Fruit fly (Drosophila melanogaster) whole organism, embryonic: ENCODE results near the gene CG46311.
A peak's percentile ranks its signal among the peaks of the same experiment; 100 is the strongest.

Experiments used
- Asciz ChIP-seq: fragments of 200-800 bp; sonication (Bioruptor generic); optimal IDR thresholded peaks from 2 replicates; lab custom pipeline; 2017; ENCODE audit warnings: missing biosample characterization, mild to moderate bottlenecking, missing genetic modification characterization, missing genetic modification reagents
- Blimp-1 ChIP-seq: fragments of 200-800 bp; sonication (Bioruptor generic); optimal IDR thresholded peaks from 3 replicates; lab custom pipeline; 2018; ENCODE audit warnings: missing biosample characterization, missing genetic modification characterization, mild to moderate bottlenecking, moderate library complexity, missing genetic modification reagents
- CG11695 ChIP-seq: fragments of 200-800 bp; sonication (Bioruptor generic); IDR thresholded peaks from 3 replicates; pipeline ENCODE4 v1.3.6; 2022; ENCODE audit warnings: missing biosample characterization, missing genetic modification characterization
- CG12071 ChIP-seq: fragments of 200-800 bp; sonication (Bioruptor generic); optimal IDR thresholded peaks from 3 replicates; lab custom pipeline; 2018; ENCODE audit warnings: missing biosample characterization, mild to moderate bottlenecking, missing genetic modification characterization
- CG12659 ChIP-seq: fragments of 200-800 bp; sonication (Bioruptor generic); optimal IDR thresholded peaks from 3 replicates; lab custom pipeline; 2017; ENCODE audit warnings: mild to moderate bottlenecking, missing biosample characterization, missing genetic modification reagents, missing genetic modification characterization
- CG13296 ChIP-seq: fragments of 200-800 bp; sonication (Bioruptor generic); optimal IDR thresholded peaks from 3 replicates; lab custom pipeline; 2018; ENCODE audit warnings: missing biosample characterization, mild to moderate bottlenecking, missing genetic modification characterization
- CG14050 ChIP-seq: fragments of 200-800 bp; sonication (Bioruptor generic); IDR thresholded peaks from 3 replicates; pipeline ENCODE4 v1.3.6; 2022; ENCODE audit warnings: missing biosample characterization, missing genetic modification characterization
- CG15011 ChIP-seq: fragments of 200-800 bp; sonication (Bioruptor generic); optimal IDR thresholded peaks from 3 replicates; lab custom pipeline; 2018; ENCODE audit warnings: missing biosample characterization, mild to moderate bottlenecking, missing genetic modification characterization
- CG15514 ChIP-seq: fragments of 200-800 bp; sonication (Bioruptor generic); optimal IDR thresholded peaks from 3 replicates; lab custom pipeline; 2017; ENCODE audit warnings: missing biosample characterization, missing genetic modification characterization, mild to moderate bottlenecking, moderate library complexity, missing genetic modification reagents
- CG17359 ChIP-seq: fragments of 200-800 bp; sonication (Bioruptor generic); optimal IDR thresholded peaks from 3 replicates; lab custom pipeline; 2018; ENCODE audit warnings: missing biosample characterization, mild to moderate bottlenecking, missing genetic modification characterization, moderate library complexity
- CG17568 ChIP-seq: fragments of 200-800 bp; sonication (Bioruptor generic); optimal IDR thresholded peaks from 2 replicates; lab custom pipeline; 2018; ENCODE audit warnings: missing biosample characterization, mild to moderate bottlenecking, missing genetic modification characterization, moderate library complexity
- CG18764 ChIP-seq: fragments of 200-800 bp; sonication (Bioruptor generic); optimal IDR thresholded peaks from 3 replicates; lab custom pipeline; 2016; ENCODE audit warnings: missing biosample characterization, missing genetic modification characterization
- CG2120 ChIP-seq: fragments of 200-800 bp; sonication (Bioruptor generic); optimal IDR thresholded peaks from 3 replicates; lab custom pipeline; 2016; ENCODE audit warnings: missing biosample characterization, missing genetic modification characterization
- CG2889 ChIP-seq: fragments of 200-800 bp; sonication (Bioruptor generic); IDR thresholded peaks from 3 replicates; pipeline ENCODE4 v1.3.6; 2022; ENCODE audit warnings: missing biosample characterization, missing genetic modification characterization
- CG3163 ChIP-seq: fragments of 200-800 bp; sonication (Bioruptor generic); optimal IDR thresholded peaks from 3 replicates; lab custom pipeline; 2016; ENCODE audit warnings: missing biosample characterization, missing genetic modification characterization
- CG4328 ChIP-seq: fragments of 200-800 bp; sonication (Bioruptor generic); optimal IDR thresholded peaks from 3 replicates; lab custom pipeline; 2017; ENCODE audit warnings: missing biosample characterization, missing genetic modification reagents, missing genetic modification characterization
- CG6765 ChIP-seq: fragments of 200-800 bp; sonication (Bioruptor generic); optimal IDR thresholded peaks from 3 replicates; lab custom pipeline; 2017; ENCODE audit warnings: missing biosample characterization, mild to moderate bottlenecking, missing genetic modification characterization
- CG6813 ChIP-seq: fragments of 200-800 bp; sonication (Bioruptor generic); optimal IDR thresholded peaks from 2 replicates; lab custom pipeline; 2017; ENCODE audit warnings: missing biosample characterization, missing genetic modification characterization, mild to moderate bottlenecking, moderate library complexity, missing genetic modification reagents
- CG7839 ChIP-seq: fragments of 200-800 bp; sonication (Bioruptor generic); optimal IDR thresholded peaks from 3 replicates; lab custom pipeline; 2018; ENCODE audit warnings: missing biosample characterization, mild to moderate bottlenecking, missing genetic modification characterization, moderate library complexity
- CG7963 ChIP-seq: fragments of 200-800 bp; sonication (Bioruptor generic); IDR thresholded peaks from 3 replicates; pipeline ENCODE4 v1.3.6; 2022; ENCODE audit warnings: missing biosample characterization, missing genetic modification characterization; ENCODE audit not compliant: partially characterized antibody
- CG9932 ChIP-seq: fragments of 200-800 bp; sonication (Bioruptor generic); IDR thresholded peaks from 2 replicates; pipeline ENCODE4 v1.3.6; 2022; ENCODE audit warnings: missing biosample characterization, missing genetic modification characterization
- CoRest ChIP-seq: fragments of 200-800 bp; sonication (Bioruptor generic); optimal IDR thresholded peaks from 3 replicates; lab custom pipeline; 2018; ENCODE audit warnings: missing biosample characterization, mild to moderate bottlenecking, missing genetic modification characterization, moderate library complexity
- Deaf1 ChIP-seq: fragments of 200-800 bp; optimal IDR thresholded peaks from 3 replicates; lab custom pipeline; 2019; ENCODE audit warnings: missing biosample characterization, mild to moderate bottlenecking, missing genetic modification characterization, moderate library complexity
- Fer1 ChIP-seq: fragments of 200-800 bp; sonication (Bioruptor generic); optimal IDR thresholded peaks from 2 replicates; lab custom pipeline; 2017; ENCODE audit warnings: missing biosample characterization, mild to moderate bottlenecking, missing genetic modification characterization
- Fer3 ChIP-seq: fragments of 200-800 bp; sonication (Bioruptor generic); optimal IDR thresholded peaks from 2 replicates; lab custom pipeline; 2018; ENCODE audit warnings: missing biosample characterization, mild to moderate bottlenecking, missing genetic modification characterization, moderate library complexity
- HHEX ChIP-seq: fragments of 200-800 bp; sonication (Bioruptor generic); optimal IDR thresholded peaks from 3 replicates; lab custom pipeline; 2017; ENCODE audit warnings: missing biosample characterization, mild to moderate bottlenecking, missing genetic modification characterization, missing genetic modification reagents
- HLH3B ChIP-seq: fragments of 200-800 bp; sonication (Bioruptor generic); IDR thresholded peaks from 2 replicates; pipeline ENCODE4 v1.3.6; 2022; ENCODE audit warnings: missing biosample characterization, missing genetic modification characterization
- Meics ChIP-seq: fragments of 200-800 bp; sonication (Bioruptor generic); optimal IDR thresholded peaks from 2 replicates; lab custom pipeline; 2017; ENCODE audit warnings: missing biosample characterization, mild to moderate bottlenecking, missing genetic modification characterization
- NFAT ChIP-seq: fragments of 200-800 bp; sonication (Bioruptor generic); IDR thresholded peaks from 2 replicates; pipeline ENCODE4 v1.3.6; 2022; ENCODE audit warnings: missing biosample characterization, missing genetic modification characterization
- PHDP ChIP-seq: fragments of 200-800 bp; sonication (Bioruptor generic); optimal IDR thresholded peaks from 3 replicates; lab custom pipeline; 2018; ENCODE audit warnings: missing biosample characterization, mild to moderate bottlenecking, missing genetic modification characterization, moderate library complexity
- Rfx ChIP-seq: fragments of 200-800 bp; sonication (Bioruptor generic); IDR thresholded peaks from 2 replicates; pipeline ENCODE4 v1.3.6; 2022; ENCODE audit warnings: missing biosample characterization, missing genetic modification characterization
- Spps ChIP-seq: fragments of 200-800 bp; sonication (Bioruptor generic); optimal IDR thresholded peaks from 2 replicates; lab custom pipeline; 2018; ENCODE audit warnings: missing biosample characterization, mild to moderate bottlenecking, missing genetic modification characterization
- ac ChIP-seq: fragments of 200-800 bp; sonication (Bioruptor generic); optimal IDR thresholded peaks from 3 replicates; lab custom pipeline; 2017; ENCODE audit warnings: missing biosample characterization, mild to moderate bottlenecking, missing genetic modification characterization
- ash1 ChIP-seq: fragments of 200-800 bp; sonication (Bioruptor generic); optimal IDR thresholded peaks from 2 replicates; lab custom pipeline; 2018; ENCODE audit warnings: missing biosample characterization, mild to moderate bottlenecking, missing genetic modification characterization
- caup ChIP-seq: fragments of 200-800 bp; sonication (Bioruptor generic); optimal IDR thresholded peaks from 3 replicates; lab custom pipeline; 2017; ENCODE audit warnings: missing biosample characterization, mild to moderate bottlenecking, missing genetic modification characterization, moderate library complexity; ENCODE audit not compliant: severe bottlenecking
- chn ChIP-seq: fragments of 200-800 bp; sonication (Bioruptor generic); optimal IDR thresholded peaks from 2 replicates; lab custom pipeline; 2016; ENCODE audit warnings: missing biosample characterization, missing genetic modification characterization
- dan ChIP-seq: fragments of 200-800 bp; sonication (Bioruptor generic); IDR thresholded peaks from 2 replicates; pipeline ENCODE4 v1.3.6; 2022; ENCODE audit warnings: missing biosample characterization, missing genetic modification characterization
- dmrt11E ChIP-seq: fragments of 200-800 bp; sonication (Bioruptor generic); optimal IDR thresholded peaks from 3 replicates; lab custom pipeline; 2018; ENCODE audit warnings: missing biosample characterization, mild to moderate bottlenecking, missing genetic modification characterization, moderate library complexity
- exex ChIP-seq: fragments of 200-800 bp; sonication (Bioruptor generic); optimal IDR thresholded peaks from 4 replicates; lab custom pipeline; 2018; ENCODE audit warnings: missing biosample characterization, mild to moderate bottlenecking, missing genetic modification characterization, moderate library complexity
- fd102C ChIP-seq: fragments of 200-800 bp; sonication (Bioruptor generic); optimal IDR thresholded peaks from 2 replicates; lab custom pipeline; 2018; ENCODE audit warnings: missing biosample characterization, mild to moderate bottlenecking, missing genetic modification characterization, moderate library complexity
- insv ChIP-seq, 2 experiments: fragments of 200-800 bp; sonication (Bioruptor generic); optimal IDR thresholded peaks; 3 replicates each; lab custom pipeline; 2016 to 2018; ENCODE audit warnings: missing biosample characterization in 2 of 2, missing genetic modification characterization in 2 of 2
- lab ChIP-seq: fragments of 200-800 bp; sonication (Bioruptor generic); optimal IDR thresholded peaks from 3 replicates; lab custom pipeline; 2017; ENCODE audit warnings: missing biosample characterization, missing genetic modification characterization, mild to moderate bottlenecking, moderate library complexity, missing genetic modification reagents
- nau ChIP-seq: fragments of 200-800 bp; sonication (Bioruptor generic); optimal IDR thresholded peaks from 3 replicates; lab custom pipeline; 2017; ENCODE audit warnings: missing biosample characterization, mild to moderate bottlenecking, missing genetic modification characterization, missing genetic modification reagents
- sc ChIP-seq, 3 experiments: fragments of >200 bp in 2 of 3; fragments of 200-800 bp in 1 of 3; sonication (Bioruptor generic) in 1 of 3; optimal IDR thresholded peaks; 2 replicates in 2 of 3; 3 replicates in 1 of 3; lab custom pipeline; 2017; ENCODE audit warnings: mild to moderate bottlenecking in 1 of 3, missing biosample characterization in 1 of 3, missing genetic modification characterization in 1 of 3, missing genetic modification reagents in 1 of 3
- schlank ChIP-seq: fragments of 200-800 bp; sonication (Bioruptor generic); optimal IDR thresholded peaks from 2 replicates; lab custom pipeline; 2018; ENCODE audit warnings: missing biosample characterization, mild to moderate bottlenecking, missing genetic modification characterization
- sens ChIP-seq: fragments of 200-800 bp; sonication (Bioruptor generic); peaks from one replicate; lab custom pipeline; 2016; ENCODE audit warnings: missing biosample characterization, missing genetic modification characterization
- sug ChIP-seq: fragments of 200-800 bp; optimal IDR thresholded peaks from 2 replicates; lab custom pipeline; 2019; ENCODE audit warnings: missing biosample characterization, mild to moderate bottlenecking, missing genetic modification characterization, moderate library complexity

CG46311 gene

DNA sequence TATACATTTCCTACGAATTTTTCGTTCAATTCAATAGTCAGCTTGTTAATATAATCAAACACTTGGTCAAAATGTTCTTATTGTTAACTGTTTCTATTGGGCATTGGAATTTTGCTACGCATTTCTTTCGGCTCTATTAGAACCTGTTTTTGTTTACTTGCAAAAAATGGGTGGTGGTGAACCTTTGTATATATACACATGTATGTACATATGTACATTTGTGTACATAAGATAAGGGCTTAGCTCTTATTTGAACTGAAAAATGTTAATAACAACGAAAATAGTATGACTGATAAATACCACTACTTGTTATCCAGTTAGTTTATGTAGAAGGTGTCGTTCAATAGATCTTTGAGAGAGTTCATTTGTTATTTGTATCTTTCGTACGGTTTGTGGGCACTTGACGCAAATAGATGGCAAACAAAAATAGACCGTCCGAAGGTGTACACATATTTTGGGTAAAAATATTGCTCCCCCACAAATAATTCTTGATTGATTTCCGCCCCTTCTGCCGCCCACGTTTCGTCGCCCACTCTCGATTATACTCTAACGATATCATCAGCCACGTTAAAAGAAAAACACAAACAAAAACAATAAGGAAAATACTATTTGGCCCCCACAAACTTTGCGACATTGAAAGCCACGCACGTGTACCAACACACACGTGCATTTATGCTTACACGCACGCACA is 62.4 kb downstream of the CG46311 start (continued):
- TF ChIP-seq CG6813 (GFP tag; lab: Kevin White, UChicago): peak; percentile 66
- TF ChIP-seq nau: peak; percentile 34
- peak; percentile 16 for TF ChIP-seq exex (tag; lab: Kevin White, UChicago)
- peak; percentile 55 for TF ChIP-seq CG12071
- TF ChIP-seq CG17359: peak; percentile 27
- peak; percentile 49 for TF ChIP-seq Asciz (GFP tag; lab: Kevin White, UChicago)
- TF ChIP-seq CG3163: no peak
- TF ChIP-seq dmrt11E: peak; percentile 14
- TF ChIP-seq sens: peak; percentile 80
- peak; percentile 79 for TF ChIP-seq sug (tag; lab: Kevin White, UChicago)
- no peak for TF ChIP-seq Spps
- peak; percentile 64 for TF ChIP-seq ash1 (GFP tag; lab: Kevin White, UChicago)
- TF ChIP-seq CG7963 (GFP tag; lab: Robert Waterston, UW): no peak
- 0 out of 2 replicates have a peak, but pooled peaks have one; percentile 29 for TF ChIP-seq CG9932
- no peak for TF ChIP-seq Deaf1 (tag; lab: Kevin White, UChicago)
- peak; percentile 48 for TF ChIP-seq PHDP (tag; lab: Kevin White, UChicago)
- peak; percentile 33 for TF ChIP-seq CG13296
- peak; percentile 36; the same call in 1 of the 2 replicates for TF ChIP-seq Rfx (GFP tag; lab: Robert Waterston, UW)
- peak; percentile 35 for TF ChIP-seq Meics (GFP tag; lab: Kevin White, UChicago)
- 0 out of 3 replicates have a peak, but pooled peaks have one; percentile 7 for TF ChIP-seq CG11695
- peak; percentile 84 for TF ChIP-seq lab (GFP tag; lab: Kevin White, UChicago)
- TF ChIP-seq CG2889 (GFP tag; lab: Robert Waterston, UW): no peak
- TF ChIP-seq CG15011 (GFP tag; lab: Kevin White, UChicago): peak; percentile 64
- peak; percentile 52 for TF ChIP-seq CG17568 (GFP tag; lab: Kevin White, UChicago)
- peak; percentile 56; the same call in 1 of the 2 replicates for TF ChIP-seq NFAT (GFP tag; lab: Robert Waterston, UW)
- TF ChIP-seq dan: no peak
- TF ChIP-seq HHEX: peak; percentile 61
- peak; percentile 36 for TF ChIP-seq CoRest
- TF ChIP-seq schlank (tag; lab: Kevin White, UChicago): peak; percentile 67
- TF ChIP-seq HLH3B (GFP tag; lab: Robert Waterston, UW): no peak
- TF ChIP-seq Blimp-1: peak; percentile 22
- no peak for TF ChIP-seq CG14050 (GFP tag; lab: Robert Waterston, UW)
- TF ChIP-seq Fer3 (tag; lab: Kevin White, UChicago): peak; percentile 73
- TF ChIP-seq ac (GFP tag; lab: Kevin White, UChicago): peak; percentile 17
- peak; percentile 4 for TF ChIP-seq CG7839
- TF ChIP-seq caup (GFP tag; lab: Kevin White, UChicago): peak; percentile 73
- TF ChIP-seq chn (GFP tag; lab: Kevin White, UChicago): no peak
- no peak for TF ChIP-seq sc (optimal IDR thresholded peaks at IDR 0.05; lab: Kevin White, UChicago)
- no peak for TF ChIP-seq sc (GFP tag; optimal IDR thresholded peaks at IDR 0.05; lab: Kevin White, UChicago)
- peak; percentile 12 for TF ChIP-seq CG18764 (GFP tag; lab: Kevin White, UChicago)
- TF ChIP-seq insv (GFP tag; optimal IDR thresholded peaks at IDR 0.05; lab: Kevin White, UChicago): peak in 1 of 2 experiments; percentile 9
- peak; percentile 57 for TF ChIP-seq CG15514 (GFP tag; lab: Kevin White, UChicago)
- TF ChIP-seq CG2120 (GFP tag; lab: Kevin White, UChicago): peak; percentile 26
- TF ChIP-seq CG4328 (GFP tag; lab: Kevin White, UChicago): peak; percentile 29
- peak; percentile 5 for TF ChIP-seq CG12659 (GFP tag; lab: Kevin White, UChicago)
- TF ChIP-seq Fer1: peak; percentile 71
- TF ChIP-seq CG6765 (GFP tag; lab: Kevin White, UChicago): peak; percentile 52
- peak; percentile 57 for TF ChIP-seq fd102C (GFP tag; lab: Kevin White, UChicago)
